Worm (Caenorhabditis elegans) whole organism, L3 larva: ENCODE measurements around the gene str-250.
A peak's percentile ranks its signal among the peaks of the same experiment; 100 is the strongest.

ENCODE experiments used
- R02D3.7 ChIP-seq: fragments of 150-350 bp; optimal IDR thresholded peaks from 2 replicates; lab custom pipeline; 2014; ENCODE audit warnings: missing biosample characterization, missing genetic modification characterization
- aly-2 ChIP-seq: fragments of 150-350 bp; optimal IDR thresholded peaks from 2 replicates; lab custom pipeline; 2014; ENCODE audit warnings: missing biosample characterization, missing genetic modification characterization
- ama-1 ChIP-seq: fragments of 150-350 bp; optimal IDR thresholded peaks from 2 replicates; lab custom pipeline; 2018
- ceh-16 ChIP-seq: sonication (generic microtip); optimal IDR thresholded peaks from 2 replicates; lab custom pipeline; 2017; ENCODE audit warnings: missing biosample characterization, missing genetic modification characterization
- ceh-82 ChIP-seq: fragments of 150-350 bp; optimal IDR thresholded peaks from 2 replicates; lab custom pipeline; 2014; ENCODE audit warnings: missing biosample characterization, missing genetic modification characterization
- ceh-9 ChIP-seq: sonication (generic microtip); optimal IDR thresholded peaks from 2 replicates; lab custom pipeline; 2018; ENCODE audit warnings: missing biosample characterization, missing genetic modification characterization
- daf-12 ChIP-seq: fragments of 150-350 bp; optimal IDR thresholded peaks from 2 replicates; lab custom pipeline; 2014; ENCODE audit warnings: missing biosample characterization, missing genetic modification reagents, missing genetic modification characterization
- egl-5 ChIP-seq: fragments of 150-350 bp; optimal IDR thresholded peaks from 2 replicates; lab custom pipeline; 2017; ENCODE audit warnings: missing biosample characterization, missing genetic modification reagents, missing genetic modification characterization, inconsistent platforms
- elt-2 ChIP-seq: sonication (generic microtip); optimal IDR thresholded peaks from 2 replicates; lab custom pipeline; 2016; ENCODE audit warnings: missing genetic modification reagents, mild to moderate bottlenecking, missing genetic modification characterization, missing compliant biosample characterization
- eor-1 ChIP-seq, 2 experiments: fragments of 150-350 bp; optimal IDR thresholded peaks; 2 replicates each; lab custom pipeline; 2014 to 2018; ENCODE audit warnings: missing biosample characterization in 2 of 2, missing genetic modification characterization in 2 of 2
- fkh-2 ChIP-seq: fragments of 150-350 bp; optimal IDR thresholded peaks from 2 replicates; lab custom pipeline; 2014; ENCODE audit warnings: missing biosample characterization, missing genetic modification reagents, missing genetic modification characterization
- hmg-11 ChIP-seq: sonication (generic microtip); optimal IDR thresholded peaks from 2 replicates; lab custom pipeline; 2016; ENCODE audit warnings: missing genetic modification characterization, missing compliant biosample characterization
- lin-15B ChIP-seq: fragments of 150-350 bp; optimal IDR thresholded peaks from 2 replicates; lab custom pipeline; 2014; ENCODE audit warnings: missing biosample characterization, missing genetic modification characterization
- lsy-12 ChIP-seq: sonication (generic microtip); optimal IDR thresholded peaks from 2 replicates; lab custom pipeline; 2016; ENCODE audit warnings: mild to moderate bottlenecking, missing genetic modification characterization, missing compliant biosample characterization
- mml-1 ChIP-seq: fragments of 150-350 bp; sonication (generic microtip); optimal IDR thresholded peaks from 3 replicates; lab custom pipeline; 2014; ENCODE audit warnings: missing biosample characterization, missing genetic modification characterization
- nfya-1 ChIP-seq: sonication (generic microtip); optimal IDR thresholded peaks from 2 replicates; lab custom pipeline; 2017; ENCODE audit warnings: missing genetic modification characterization, mild to moderate bottlenecking, missing compliant biosample characterization, antibody characterized with exemption, moderate library complexity; ENCODE audit not compliant: insufficient read depth
- nhr-11 ChIP-seq: fragments of 150-350 bp; optimal IDR thresholded peaks from 2 replicates; lab custom pipeline; 2014; ENCODE audit warnings: missing biosample characterization, missing genetic modification characterization
- nhr-23 ChIP-seq: fragments of 150-350 bp; optimal IDR thresholded peaks from 2 replicates; lab custom pipeline; 2014; ENCODE audit warnings: missing biosample characterization, missing genetic modification reagents, missing genetic modification characterization
- nhr-28 ChIP-seq: fragments of 150-350 bp; optimal IDR thresholded peaks from 2 replicates; lab custom pipeline; 2014; ENCODE audit warnings: missing biosample characterization, missing genetic modification characterization
- nhr-67 ChIP-seq: fragments of 150-350 bp; optimal IDR thresholded peaks from 2 replicates; lab custom pipeline; 2014; ENCODE audit warnings: missing biosample characterization, missing genetic modification characterization
- nhr-76 ChIP-seq: fragments of 150-350 bp; sonication (generic microtip); optimal IDR thresholded peaks from 5 replicates; lab custom pipeline; 2014; ENCODE audit warnings: missing biosample characterization, missing genetic modification characterization
- nhr-77 ChIP-seq: fragments of 150-350 bp; optimal IDR thresholded peaks from 2 replicates; lab custom pipeline; 2014; ENCODE audit warnings: missing biosample characterization, missing genetic modification characterization
- pha-4 ChIP-seq: fragments of 150-350 bp; optimal IDR thresholded peaks from 2 replicates; lab custom pipeline; 2014; ENCODE audit warnings: missing biosample characterization, missing genetic modification reagents, missing genetic modification characterization
- pqm-1 ChIP-seq: fragments of 150-350 bp; optimal IDR thresholded peaks from 2 replicates; lab custom pipeline; 2017; ENCODE audit warnings: missing biosample characterization, missing genetic modification characterization, inconsistent platforms
- sea-2 ChIP-seq: fragments of 150-350 bp; sonication (generic microtip); optimal IDR thresholded peaks from 4 replicates; lab custom pipeline; 2014; ENCODE audit warnings: missing biosample characterization, missing genetic modification reagents, missing genetic modification characterization
- skn-1 ChIP-seq: fragments of 150-350 bp; optimal IDR thresholded peaks from 2 replicates; lab custom pipeline; 2014; ENCODE audit warnings: missing biosample characterization, missing genetic modification characterization
- tbx-2 ChIP-seq: sonication (generic microtip); optimal IDR thresholded peaks from 2 replicates; lab custom pipeline; 2016; ENCODE audit warnings: mild to moderate bottlenecking, missing genetic modification characterization, missing compliant biosample characterization
- unc-39 ChIP-seq: sonication (generic microtip); optimal IDR thresholded peaks from 4 replicates; lab custom pipeline; 2017; ENCODE audit warnings: missing biosample characterization, missing genetic modification characterization
- unc-62 ChIP-seq: fragments of 150-350 bp; sonication (generic microtip); optimal IDR thresholded peaks from 4 replicates; lab custom pipeline; 2014; ENCODE audit warnings: missing biosample characterization, missing genetic modification reagents, missing genetic modification characterization
- ztf-11 ChIP-seq: fragments of 150-350 bp; optimal IDR thresholded peaks from 2 replicates; lab custom pipeline; 2014; ENCODE audit warnings: missing biosample characterization, missing genetic modification characterization

str-250 gene

ce11 chrV:13949010-13949409 lies 30.6 kb downstream of the str-250 start, which contains the start of gene R10D12.6:
R10D12.6 (plus strand) TSS chrV:13949310.
- TF ChIP-seq elt-2 (tag; lab: Kevin White, UChicago), result peak; percentile 3
- no peak for TF ChIP-seq skn-1 (tag; lab: Kevin White, UChicago)
- TF ChIP-seq pqm-1 (tag; lab: Kevin White, UChicago), result peak; percentile 38

ce11 chrV:13949752-13950151 lies 31.3 kb downstream of the str-250 start, which contains the start of gene R10D12.7:
R10D12.7 (plus strand) TSS chrV:13950052.
- TF ChIP-seq ama-1 (lab: Kevin White, UChicago) (no peak), ceh-16 (no peak), eor-1 (tag; optimal IDR thresholded peaks at IDR 0.05; lab: Kevin White, UChicago) (no peak)
- TF ChIP-seq, all 47 proteins: peak for 0

ce11 chrV:13953191-13953590 lies 34.8 kb downstream of the str-250 start, which contains the start of gene R10D12.8:
R10D12.8 (minus strand) TSS chrV:13953291.
- no peak for TF ChIP-seq nhr-28 (tag; lab: Kevin White, UChicago)
- peak; percentile 53 for TF ChIP-seq pha-4

DNA sequence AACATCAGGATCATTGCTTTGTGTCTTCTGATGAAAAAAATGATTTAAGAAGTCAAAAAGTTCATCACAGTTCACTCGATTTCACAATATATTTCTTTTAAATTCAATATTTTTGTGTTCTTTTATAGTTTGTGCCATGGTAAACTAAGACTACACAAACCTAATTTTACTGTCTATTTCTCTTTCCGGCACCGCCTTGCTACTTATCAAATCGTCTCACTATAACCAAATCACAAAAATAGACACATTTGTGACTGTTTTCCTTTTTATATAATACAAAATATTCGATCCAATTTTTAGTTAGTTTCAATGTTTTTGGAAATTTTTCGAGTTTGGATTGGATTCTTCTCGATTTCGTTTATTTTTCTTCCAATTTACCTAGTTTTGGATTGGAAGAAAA lies 35.6 kb downstream of the str-250 start, which contains the start of gene swt-6:
Gene swt-6 (plus strand): TSS at position 301 of the 400 bp plus-strand sequence.
- TF ChIP-seq R02D3.7 (tag; lab: Kevin White, UChicago), result no peak
- TF ChIP-seq lin-15B (tag; lab: Kevin White, UChicago), result no peak
- no peak for TF ChIP-seq unc-39 (tag; lab: Kevin White, UChicago)
- TF ChIP-seq eor-1 (tag; optimal IDR thresholded peaks at IDR 0.05; lab: Kevin White, UChicago), result no peak
- TF ChIP-seq mml-1 (tag; lab: Kevin White, UChicago), result no peak
- TF ChIP-seq nhr-23 (tag; lab: Kevin White, UChicago), result no peak
- TF ChIP-seq ztf-11, result no peak

ce11 chrV:13955370-13956089 lies 37.1 kb downstream of the str-250 start:
- no peak for TF ChIP-seq nhr-11 (tag; lab: Kevin White, UChicago)
- no peak for TF ChIP-seq fkh-2
- no peak for TF ChIP-seq ceh-82
- TF ChIP-seq nhr-28 (tag; lab: Kevin White, UChicago), result no peak
- no peak for TF ChIP-seq tbx-2
- no peak for TF ChIP-seq nhr-76 (tag; lab: Kevin White, UChicago)
- peak; percentile 30 for TF ChIP-seq elt-2 (tag; lab: Kevin White, UChicago)
- TF ChIP-seq pqm-1 (tag; lab: Kevin White, UChicago), result peak; percentile 54
- TF ChIP-seq hmg-11 (tag; lab: Kevin White, UChicago), result no peak
- no peak for TF ChIP-seq lsy-12 (tag; lab: Kevin White, UChicago)
- no peak for TF ChIP-seq unc-62 (GFP tag; lab: Kevin White, UChicago)
- TF ChIP-seq pha-4, result no peak
- TF ChIP-seq daf-12 (tag; lab: Kevin White, UChicago), result no peak
- no peak for TF ChIP-seq ama-1 (lab: Kevin White, UChicago)
- TF ChIP-seq ceh-9 (tag; lab: Kevin White, UChicago), result no peak
- no peak for TF ChIP-seq nhr-77 (tag; lab: Kevin White, UChicago)
- no peak for TF ChIP-seq skn-1 (tag; lab: Kevin White, UChicago)

ce11 chrV:13957691-13958090 lies 39.2 kb downstream of the str-250 start:
- TF ChIP-seq tbx-2 (no peak), nhr-23 (tag; lab: Kevin White, UChicago) (no peak), unc-62 (GFP tag; lab: Kevin White, UChicago) (no peak), fkh-2 (no peak), ceh-16 (no peak), elt-2 (tag; lab: Kevin White, UChicago) (no peak), nhr-11 (tag; lab: Kevin White, UChicago) (no peak), nhr-28 (tag; lab: Kevin White, UChicago) (no peak), nhr-67 (tag; lab: Kevin White, UChicago) (no peak), sea-2 (GFP tag; lab: Kevin White, UChicago) (no peak), nfya-1 (tag; lab: Kevin White, UChicago) (no peak), aly-2 (no peak), egl-5 (tag; lab: Kevin White, UChicago) (no peak)
